Fruit fly (Drosophila melanogaster) whole organism, adult: ENCODE results near the gene CAH5.

Experiments
- CG11617 ChIP-seq: fragments of 200-800 bp; sonication (Bioruptor generic); optimal IDR thresholded peaks from 2 replicates; lab custom pipeline; 2017; ENCODE audit warnings: mild to moderate bottlenecking, missing biosample characterization, missing genetic modification reagents, missing genetic modification characterization
- pad ChIP-seq: fragments of 200-800 bp; sonication (Bioruptor generic); optimal IDR thresholded peaks from 3 replicates; lab custom pipeline; 2017; ENCODE audit warnings: missing biosample characterization, missing genetic modification characterization, mild to moderate bottlenecking, moderate library complexity, missing genetic modification reagents

DNA sequence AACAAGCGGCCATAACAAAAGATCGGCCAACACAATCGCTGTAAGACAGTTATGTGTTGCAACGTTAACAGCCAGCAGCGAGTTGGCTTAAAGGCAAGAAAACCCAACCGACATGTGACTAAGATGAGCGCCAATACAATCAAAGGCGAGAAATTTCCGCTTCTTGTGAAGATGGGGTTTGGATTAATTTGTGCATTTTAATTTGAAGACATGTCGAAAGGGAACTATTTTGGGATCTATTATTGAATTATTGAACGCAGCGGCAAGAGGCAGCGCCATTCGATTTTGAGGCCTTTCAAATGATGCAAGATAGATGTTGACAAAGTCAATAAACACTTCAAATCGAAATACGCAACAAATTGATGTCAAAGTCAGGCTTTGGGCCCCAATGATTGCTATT is 21.3 kb upstream of the CAH5 start:
- TF ChIP-seq pad (GFP tag; lab: Kevin White, UChicago) (no peak), CG11617 (GFP tag; lab: Kevin White, UChicago) (no peak)
